Worm (Caenorhabditis elegans) whole organism, L3 larva: ENCODE results near the gene nyn-1.

Experiments
- jun-1 ChIP-seq: fragments of 150-350 bp; optimal IDR thresholded peaks from 2 replicates; lab custom pipeline; 2014; ENCODE audit warnings: missing biosample characterization, missing genetic modification reagents, missing genetic modification characterization
- nhr-237 ChIP-seq: fragments of 150-350 bp; optimal IDR thresholded peaks from 2 replicates; lab custom pipeline; 2014; ENCODE audit warnings: missing biosample characterization, missing genetic modification characterization
- pha-4 ChIP-seq: fragments of 150-350 bp; optimal IDR thresholded peaks from 2 replicates; lab custom pipeline; 2014; ENCODE audit warnings: missing biosample characterization, missing genetic modification reagents, missing genetic modification characterization
- tbx-2 ChIP-seq: sonication (generic microtip); optimal IDR thresholded peaks from 2 replicates; lab custom pipeline; 2016; ENCODE audit warnings: mild to moderate bottlenecking, missing genetic modification characterization, missing compliant biosample characterization
- ztf-11 ChIP-seq: fragments of 150-350 bp; optimal IDR thresholded peaks from 2 replicates; lab custom pipeline; 2014; ENCODE audit warnings: missing biosample characterization, missing genetic modification characterization
- ztf-4 ChIP-seq: fragments of 150-350 bp; optimal IDR thresholded peaks from 2 replicates; lab custom pipeline; 2014; ENCODE audit warnings: missing biosample characterization, missing genetic modification characterization

- TF ChIP-seq nhr-237 (tag; lab: Kevin White, UChicago) (no peak), tbx-2 (tag; lab: Kevin White, UChicago) (no peak), ztf-11 (tag; lab: Kevin White, UChicago) (no peak), ztf-4 (tag; lab: Kevin White, UChicago) (no peak), jun-1 (tag; lab: Kevin White, UChicago) (no peak), pha-4 (no peak)
Measured at ce11 chrIV:13709069-13709640, 22.3 kb upstream of the nyn-1 start.
